Worm (Caenorhabditis elegans): Measurements from ENCODE around the gene aaim-1.

Gene aaim-1

DNA sequence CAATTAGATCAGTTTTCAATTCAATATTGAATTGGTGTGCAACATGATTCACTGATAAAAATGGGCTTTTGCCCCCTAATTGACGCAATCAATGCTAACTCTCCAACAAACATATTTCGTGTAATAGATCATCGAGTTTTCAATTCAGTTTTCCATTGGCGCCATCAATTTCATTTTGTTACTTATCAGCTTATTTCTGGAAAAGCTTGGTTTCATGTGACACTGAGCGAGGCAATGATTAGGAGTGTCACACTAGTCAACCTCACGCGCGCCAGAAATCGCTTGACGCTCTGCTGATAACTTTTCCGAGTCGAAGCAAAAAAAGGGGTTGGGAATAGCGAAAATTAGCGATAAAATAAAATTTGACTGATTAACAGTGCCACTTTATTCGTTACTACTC lies 43.7 kb downstream of the aaim-1 start, which contains the start of gene ets-4 (continued):
- TF ChIP-seq daf-16 (GFP tag; optimal IDR thresholded peaks at IDR 0.05) (peak in 1 of 2 experiments; percentile 68), daf-16 (tag; optimal IDR thresholded peaks at IDR 0.05) (peak; percentile 92), madf-5 (GFP tag; IDR thresholded peaks at IDR 0.05) (no peak), daf-12 (tag; optimal IDR thresholded peaks at IDR 0.05) (no peak), gei-8 (GFP tag; optimal IDR thresholded peaks at IDR 0.05) (no peak), F26F4.8 (GFP tag; conservative IDR thresholded peaks at IDR 0.05) (no peak), unc-39 (tag; optimal IDR thresholded peaks at IDR 0.05) (no peak), nhr-25 (tag; optimal IDR thresholded peaks at IDR 0.05; ENCODE audit: borderline replicate concordance, insufficient read depth) (no peak), madf-9 (GFP tag; conservative IDR thresholded peaks at IDR 0.05) (no peak), F49E8.2 (tag; optimal IDR thresholded peaks at IDR 0.05; ENCODE audit: borderline replicate concordance) (no peak), sdz-12 (GFP tag; optimal IDR thresholded peaks at IDR 0.05) (no peak), lsy-2 (tag; optimal IDR thresholded peaks at IDR 0.05) (peak in 1 of 2 experiments; percentile 26), mes-2 (tag; optimal IDR thresholded peaks at IDR 0.05; ENCODE audit: poor library complexity, severe bottlenecking) (peak; percentile 52), D1046.2 (GFP tag; IDR thresholded peaks at IDR 0.05) (no peak), aha-1 (tag) (no peak), Y48G9A.11 (GFP tag; IDR thresholded peaks at IDR 0.05) (no peak), zip-11 (GFP tag; IDR thresholded peaks at IDR 0.05) (no peak)

DNA sequence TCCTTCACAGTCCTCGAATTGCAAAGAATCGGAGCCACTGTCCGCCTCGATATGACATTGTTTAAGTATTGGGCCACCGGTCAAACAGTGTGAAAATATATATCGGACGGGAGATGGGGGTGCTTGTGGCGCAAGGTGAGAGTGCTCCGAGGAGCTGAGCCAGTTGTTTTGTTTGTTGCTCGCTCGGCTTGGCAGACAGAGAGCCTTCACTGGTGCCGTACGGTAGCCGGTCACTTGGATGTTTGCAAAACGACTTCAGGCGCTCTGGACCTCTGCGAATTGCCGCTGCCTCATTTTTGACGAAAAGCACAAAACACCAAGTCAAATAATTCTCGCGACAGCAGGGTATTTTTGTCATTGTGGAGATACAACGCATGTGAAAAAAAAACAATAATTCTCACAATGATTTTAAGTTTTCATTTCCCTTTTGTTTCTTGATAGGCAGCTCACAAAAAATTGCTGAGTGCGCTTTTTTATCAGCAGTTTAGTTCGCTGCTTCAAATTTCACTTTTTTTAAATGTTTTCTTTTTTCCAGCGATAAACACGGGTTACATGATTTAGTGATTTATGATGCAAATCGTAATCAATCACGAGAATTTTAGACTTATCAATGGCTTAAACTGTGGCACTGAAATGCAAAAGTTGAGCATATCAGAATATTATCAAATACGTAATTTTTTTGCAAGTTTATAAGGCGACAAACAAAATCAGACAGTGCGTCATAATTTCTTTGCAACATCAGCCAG lies 45.0 kb downstream of the aaim-1 start:
- TF ChIP-seq nhr-77 (tag; optimal IDR thresholded peaks at IDR 0.05) (peak; percentile 38), daf-16 (GFP tag; optimal IDR thresholded peaks at IDR 0.05) (no peak), daf-16 (tag; optimal IDR thresholded peaks at IDR 0.05) (peak; percentile 95), nhr-28 (tag; optimal IDR thresholded peaks at IDR 0.05) (peak; percentile 35), F37D6.2 (tag; optimal IDR thresholded peaks at IDR 0.05) (no peak), ceh-20 (GFP tag; IDR thresholded peaks at IDR 0.05) (peak; percentile 81), dve-1 (tag; optimal IDR thresholded peaks at IDR 0.05; ENCODE audit: insufficient read depth) (peak; percentile 88), hlh-11 (tag; optimal IDR thresholded peaks at IDR 0.05) (peak; percentile 79), set-16 (GFP tag; IDR thresholded peaks at IDR 0.05) (peak; percentile 58), hlh-30 (tag; optimal IDR thresholded peaks at IDR 0.05; ENCODE audit: insufficient read depth) (peak; percentile 61), D1046.2 (GFP tag; IDR thresholded peaks at IDR 0.05) (no peak), dmd-6 (GFP tag; IDR thresholded peaks at IDR 0.05) (peak; percentile 77), dmd-8 (GFP tag; IDR thresholded peaks at IDR 0.05) (no peak), php-3 (GFP tag; IDR thresholded peaks at IDR 0.05) (peak; percentile 93), saeg-2 (GFP tag; IDR thresholded peaks at IDR 0.05) (no peak), nhr-237 (tag; optimal IDR thresholded peaks at IDR 0.05) (no peak), fos-1 (tag; optimal IDR thresholded peaks at IDR 0.05) (no peak), unc-62 (GFP tag; optimal IDR thresholded peaks at IDR 0.05 in 1 of 2) (peak in 1 of 2 experiments; percentile 39), unc-62 (tag; optimal IDR thresholded peaks at IDR 0.05) (no peak), lsy-2 (tag; optimal IDR thresholded peaks at IDR 0.05) (peak in 1 of 2 experiments; percentile 44), R02D3.7 (tag; optimal IDR thresholded peaks at IDR 0.05) (no peak), tra-1 (GFP tag; IDR thresholded peaks at IDR 0.05) (peak; percentile 73; the same call in 1 of the 2 replicates), mep-1 (tag; optimal IDR thresholded peaks at IDR 0.05) (peak; percentile 59), Y75B8A.6 (GFP tag; IDR thresholded peaks at IDR 0.05) (no peak), pqm-1 (tag; optimal IDR thresholded peaks at IDR 0.05) (peak; percentile 50), ztf-7 (tag; optimal IDR thresholded peaks at IDR 0.05) (peak; percentile 68), F10B5.3 (tag; optimal IDR thresholded peaks at IDR 0.05) (no peak), Y105C5A.15 (GFP tag; IDR thresholded peaks at IDR 0.05) (no peak)

All from whole organism, L4 larva.